Fruit fly (Drosophila melanogaster): ENCODE results near the gene Gtpx.

Gene Gtpx

dm6 chr3L:3288414-3288813 is 37.7 kb upstream of the Gtpx start (continued):
- no peak for TF ChIP-seq pan (optimal IDR thresholded peaks at IDR 0.05)
- TF ChIP-seq pan (GFP tag; optimal IDR thresholded peaks at IDR 0.05 in 1 of 2, IDR thresholded peaks at IDR 0.05 in 1 of 2), result peak in 1 of 2 experiments; percentile 48
- TF ChIP-seq CG18476 (GFP tag; optimal IDR thresholded peaks at IDR 0.05), result no peak
- TF ChIP-seq CG12744 (GFP tag; optimal IDR thresholded peaks at IDR 0.05), result no peak
- no peak for TF ChIP-seq CG12155 (GFP tag; optimal IDR thresholded peaks at IDR 0.05)
- TF ChIP-seq CG9727 (GFP tag; optimal IDR thresholded peaks at IDR 0.05), result no peak
- peak; percentile 49 for TF ChIP-seq CG2712 (tag; optimal IDR thresholded peaks at IDR 0.05)
- TF ChIP-seq emc (GFP tag; optimal IDR thresholded peaks at IDR 0.05), result no peak
- peak; percentile 52 for TF ChIP-seq CG5245 (GFP tag; optimal IDR thresholded peaks at IDR 0.05)
- no peak for TF ChIP-seq CG14860 (GFP tag; IDR thresholded peaks at IDR 0.05; ENCODE audit: partially characterized antibody)
- TF ChIP-seq onecut (GFP tag; IDR thresholded peaks at IDR 0.05), result peak; percentile 46
- TF ChIP-seq Doc3 (GFP tag; IDR thresholded peaks at IDR 0.05; ENCODE audit: partially characterized antibody), result no peak
- no peak for TF ChIP-seq Hmx (GFP tag; optimal IDR thresholded peaks at IDR 0.05)
- TF ChIP-seq Lim3 (GFP tag; IDR thresholded peaks at IDR 0.05), result no peak
- no peak for TF ChIP-seq nmo (GFP tag; optimal IDR thresholded peaks at IDR 0.05)
- peak; percentile 27 for TF ChIP-seq CG33213 (GFP tag; optimal IDR thresholded peaks at IDR 0.05)
- peak; percentile 44; the same call in 1 of the 2 replicates for TF ChIP-seq CG14014 (GFP tag; IDR thresholded peaks at IDR 0.05)
- TF ChIP-seq CG32767 (GFP tag; IDR thresholded peaks at IDR 0.05), result no peak
- TF ChIP-seq z (GFP tag; IDR thresholded peaks at IDR 0.05), result no peak
- TF ChIP-seq ssp (GFP tag; IDR thresholded peaks at IDR 0.05), result no peak
- no peak for TF ChIP-seq row (GFP tag; IDR thresholded peaks at IDR 0.05)
- TF ChIP-seq NFAT (GFP tag; IDR thresholded peaks at IDR 0.05), result peak; percentile 84
- no peak for TF ChIP-seq Hmr (GFP tag; optimal IDR thresholded peaks at IDR 0.05)
- no peak for TF ChIP-seq rib (GFP tag; IDR thresholded peaks at IDR 0.05)
- peak; percentile 2 for TF ChIP-seq bab2 (GFP tag; optimal IDR thresholded peaks at IDR 0.05)
- TF ChIP-seq ttk (GFP tag; IDR thresholded peaks at IDR 0.05), result peak; percentile 44
- no peak for TF ChIP-seq CG31224 (GFP tag; IDR thresholded peaks at IDR 0.05)
- no peak for TF ChIP-seq repo (GFP tag; optimal IDR thresholded peaks at IDR 0.05)
- no peak for TF ChIP-seq vfl (GFP tag; optimal IDR thresholded peaks at IDR 0.05)
- peak; percentile 57; the same call in 1 of the 3 replicates for TF ChIP-seq ase (GFP tag; IDR thresholded peaks at IDR 0.05)
- no peak for TF ChIP-seq CG2129 (GFP tag; IDR thresholded peaks at IDR 0.05; ENCODE audit: partially characterized antibody)
- TF ChIP-seq CG18262 (tag; optimal IDR thresholded peaks at IDR 0.05), result peak; percentile 29
- TF ChIP-seq vvl (GFP tag; IDR thresholded peaks at IDR 0.05), result peak; percentile 22; the same call in 1 of the 2 replicates
- no peak for TF ChIP-seq ab (GFP tag; optimal IDR thresholded peaks at IDR 0.05)
- no peak for TF ChIP-seq CG30431 (GFP tag; optimal IDR thresholded peaks at IDR 0.05)
- TF ChIP-seq stwl (tag; optimal IDR thresholded peaks at IDR 0.05), result peak; percentile 74
- no peak for TF ChIP-seq pb (GFP tag; optimal IDR thresholded peaks at IDR 0.05)
- no peak for TF ChIP-seq gsb-n (tag; optimal IDR thresholded peaks at IDR 0.05)
- TF ChIP-seq kah (GFP tag; optimal IDR thresholded peaks at IDR 0.05), result no peak
- no peak for TF ChIP-seq ranshi (GFP tag; IDR thresholded peaks at IDR 0.05)
- TF ChIP-seq CG12299 (tag; optimal IDR thresholded peaks at IDR 0.05), result no peak
- TF ChIP-seq sqz (GFP tag; optimal IDR thresholded peaks at IDR 0.05), result no peak
- peak; percentile 29; the same call in 1 of the 4 replicates for TF ChIP-seq Gug (GFP tag; IDR thresholded peaks at IDR 0.05)
- TF ChIP-seq CG17612 (GFP tag; IDR thresholded peaks at IDR 0.05), result no peak
- TF ChIP-seq fru (optimal IDR thresholded peaks at IDR 0.05), result no peak
- peak; percentile 32 for TF ChIP-seq Fer3 (tag; optimal IDR thresholded peaks at IDR 0.05)
- no peak for TF ChIP-seq ato (GFP tag; IDR thresholded peaks at IDR 0.05; ENCODE audit: partially characterized antibody)
- TF ChIP-seq Sry-β (GFP tag; optimal IDR thresholded peaks at IDR 0.05), result no peak
- no peak for TF ChIP-seq slou (GFP tag; optimal IDR thresholded peaks at IDR 0.05)
- no peak for TF ChIP-seq CG15073 (GFP tag; optimal IDR thresholded peaks at IDR 0.05)
- no peak for TF ChIP-seq schlank (tag; optimal IDR thresholded peaks at IDR 0.05)
- TF ChIP-seq CG31441 (GFP tag; IDR thresholded peaks at IDR 0.05), result 0 out of 2 replicates have a peak, but pooled peaks have one; percentile 9
- TF ChIP-seq grau (tag; optimal IDR thresholded peaks at IDR 0.05), result no peak
